Worm (Caenorhabditis elegans): ENCODE measurements around the gene srbc-40.

srbc-40 gene

DNA sequence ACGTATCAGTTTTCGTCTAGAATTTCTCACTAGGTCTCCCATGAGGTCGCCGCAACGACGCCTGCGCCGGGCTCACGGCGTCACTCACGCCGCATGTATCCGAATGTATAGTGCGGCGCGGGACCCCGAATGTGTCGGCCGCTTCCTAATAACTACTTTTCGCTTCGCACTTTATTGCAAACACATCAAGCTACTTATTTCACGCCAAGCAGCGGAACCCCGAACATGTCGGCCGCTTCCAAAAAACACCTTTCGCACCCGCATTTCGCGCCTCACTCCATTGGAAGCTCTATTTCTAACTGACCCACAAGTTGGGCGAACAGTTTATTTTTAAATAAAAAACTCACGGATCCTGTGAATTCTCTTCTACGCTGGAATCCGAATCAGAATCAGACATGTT, 43.5 kb downstream of the srbc-40 start:
- TF ChIP-seq snpc-4 (tag; optimal IDR thresholded peaks at IDR 0.05) (peak; percentile 27), dsc-1 (tag; optimal IDR thresholded peaks at IDR 0.05) (no peak), rnt-1 (tag; optimal IDR thresholded peaks at IDR 0.05) (no peak), unc-30 (tag; optimal IDR thresholded peaks at IDR 0.05) (no peak)

DNA sequence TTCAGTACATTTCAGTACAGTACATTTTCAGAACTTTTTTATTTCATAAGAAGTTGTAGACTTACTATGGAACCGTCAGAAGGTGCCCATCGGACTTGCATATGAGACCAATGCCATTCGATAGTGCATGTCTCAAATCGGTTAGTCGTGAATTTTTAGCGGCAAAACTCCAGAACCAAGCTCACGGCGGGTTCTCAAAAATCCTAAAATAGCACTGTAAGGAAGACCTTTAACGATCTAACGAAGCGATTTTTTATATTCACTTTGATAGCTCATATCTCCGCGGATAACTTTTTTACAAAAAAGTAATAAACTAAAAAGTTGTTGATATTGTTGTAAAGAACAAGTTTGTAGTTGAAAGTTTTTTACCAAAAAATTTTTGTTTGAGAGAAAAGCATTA, 45.4 kb downstream of the srbc-40 start, which contains the start of gene sru-25:
Gene sru-25, minus strand, starts transcription at position 101 of the 400 bp plus-strand sequence.
- no peak for TF ChIP-seq lin-39 (tag; optimal IDR thresholded peaks at IDR 0.05)
- no peak for TF ChIP-seq nhr-12 (tag; optimal IDR thresholded peaks at IDR 0.05)
- no peak for TF ChIP-seq unc-30 (tag; optimal IDR thresholded peaks at IDR 0.05)
- no peak for TF ChIP-seq alr-1 (tag; optimal IDR thresholded peaks at IDR 0.05; ENCODE audit: borderline replicate concordance)

DNA sequence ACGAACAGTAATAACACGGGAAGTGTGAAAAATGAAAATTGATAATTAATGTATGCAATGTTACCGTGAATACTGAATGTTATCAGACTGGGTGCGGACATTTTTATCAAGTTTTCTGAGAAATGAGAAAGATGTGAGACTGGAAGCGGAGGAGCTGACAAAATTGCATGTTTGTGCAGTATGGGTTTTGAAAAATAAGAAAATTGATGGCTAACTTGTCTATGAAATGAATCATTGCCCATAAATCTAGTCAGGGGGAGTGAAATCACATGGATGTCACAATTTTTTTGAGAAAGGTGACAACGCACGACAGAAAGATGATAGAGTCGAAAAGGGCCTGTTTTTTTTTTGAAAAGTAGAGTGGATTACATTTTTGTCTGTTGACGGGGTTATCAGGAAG, 48.3 kb downstream of the srbc-40 start, which contains the start of gene sru-24:
Gene sru-24, minus strand, starts transcription at position 101 of the 400 bp plus-strand sequence.
- peak; percentile 6 for TF ChIP-seq nhr-85 (tag)
- no peak for TF ChIP-seq snu-23 (GFP tag; optimal IDR thresholded peaks at IDR 0.05)

DNA sequence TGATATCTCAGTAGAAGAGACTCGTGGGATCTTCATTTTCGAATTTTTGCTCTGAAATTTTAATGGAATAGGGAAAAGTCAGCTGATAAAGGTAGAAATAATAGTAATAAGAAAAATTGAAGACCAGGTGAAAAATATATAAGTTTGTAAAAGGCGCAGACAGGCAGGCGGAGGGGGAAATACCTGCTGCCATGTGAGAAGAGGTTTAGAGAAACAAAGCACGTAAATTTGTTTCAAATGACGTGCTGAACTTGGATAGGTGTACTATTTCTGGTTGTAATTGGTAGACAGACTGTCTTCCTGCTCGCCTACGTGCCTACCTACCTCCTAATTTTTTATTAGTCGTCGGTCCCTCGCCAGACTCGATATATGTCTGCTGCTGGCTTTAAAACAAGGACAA, 52.2 kb downstream of the srbc-40 start, which contains the start of gene nhr-180:
Gene nhr-180, minus strand, starts transcription at position 52 of the 400 bp plus-strand sequence.
- TF ChIP-seq sup-37 (GFP tag; optimal IDR thresholded peaks at IDR 0.05) (no peak), nhr-20 (tag; optimal IDR thresholded peaks at IDR 0.05) (peak; percentile 14), hlh-17 (GFP tag; optimal IDR thresholded peaks at IDR 0.05; ENCODE audit: borderline replicate concordance) (no peak), nhr-19 (GFP tag; conservative IDR thresholded peaks at IDR 0.05) (0 out of 2 replicates have a peak, but pooled peaks have one; percentile 7), blmp-1 (tag; optimal IDR thresholded peaks at IDR 0.05) (peak; percentile 29), elt-3 (tag; optimal IDR thresholded peaks at IDR 0.05) (peak in 1 of 6 experiments; percentile 8), snpc-4 (tag; optimal IDR thresholded peaks at IDR 0.05) (no peak), mdl-1 (tag; optimal IDR thresholded peaks at IDR 0.05) (peak in 1 of 2 experiments; percentile 61), unc-98 (GFP tag; IDR thresholded peaks at IDR 0.05) (no peak), skn-1 (tag; optimal IDR thresholded peaks at IDR 0.05) (peak; percentile 0), xbp-1 (tag; optimal IDR thresholded peaks at IDR 0.05) (peak; percentile 17), elt-2 (tag; optimal IDR thresholded peaks at IDR 0.05) (peak; percentile 8), snu-23 (GFP tag; optimal IDR thresholded peaks at IDR 0.05) (peak; percentile 27), hpl-2 (GFP tag; optimal IDR thresholded peaks at IDR 0.05) (no peak), C16A3.4 (tag; optimal IDR thresholded peaks at IDR 0.05) (no peak), lin-35 (GFP tag; optimal IDR thresholded peaks at IDR 0.05) (peak in 1 of 2 experiments; percentile 52)

Measured in whole organism, L1 larva.